Worm (Caenorhabditis elegans) whole organism, young adult: ENCODE results near the gene sqv-1.
A peak's percentile ranks its signal among the peaks of the same experiment; 100 is the strongest.
"Not testable (repeated sequence)": the region's sequence is repeated elsewhere in the genome, so short reads cannot be mapped to it uniquely, and the experiment has no call there.

Source experiments
- C06A6.2 ChIP-seq: fragments of 200-800 bp; sonication (Bioruptor generic); conservative IDR thresholded peaks from 2 replicates; pipeline ENCODE4 v1.3.6; 2022; ENCODE audit warnings: missing genetic modification characterization, missing compliant biosample characterization
- F22D6.2 ChIP-seq: sonication (generic microtip); optimal IDR thresholded peaks from 2 replicates; lab custom pipeline; 2016; ENCODE audit warnings: mild to moderate bottlenecking, missing genetic modification characterization, missing compliant biosample characterization
- F23B12.7 ChIP-seq: sonication (generic microtip); optimal IDR thresholded peaks from 2 replicates; lab custom pipeline; 2017; ENCODE audit warnings: missing genetic modification characterization, mild to moderate bottlenecking, missing compliant biosample characterization, antibody characterized with exemption, moderate library complexity; ENCODE audit not compliant: insufficient read depth
- Y95B8A.8 ChIP-seq: fragments of 200-800 bp; sonication (Bioruptor generic); IDR thresholded peaks from 2 replicates; pipeline ENCODE4 v1.3.6; 2022; ENCODE audit warnings: missing genetic modification reagents, missing genetic modification characterization, missing compliant biosample characterization
- ZK185.1 ChIP-seq: sonication (generic microtip); optimal IDR thresholded peaks from 2 replicates; lab custom pipeline; 2016; ENCODE audit warnings: mild to moderate bottlenecking, missing genetic modification characterization, missing compliant biosample characterization; ENCODE audit not compliant: poor library complexity, severe bottlenecking
- aptf-3 ChIP-seq: fragments of 200-800 bp; sonication (Bioruptor generic); IDR thresholded peaks from 2 replicates; pipeline ENCODE4 v1.3.6; 2022; ENCODE audit warnings: missing genetic modification characterization, missing compliant biosample characterization
- atf-7 ChIP-seq: sonication (generic microtip); optimal IDR thresholded peaks from 2 replicates; lab custom pipeline; 2017; ENCODE audit warnings: mild to moderate bottlenecking, missing genetic modification characterization, missing compliant biosample characterization
- bed-2 ChIP-seq: fragments of 200-800 bp; sonication (Bioruptor generic); IDR thresholded peaks from 2 replicates; pipeline ENCODE4 v1.3.6; 2022; ENCODE audit warnings: missing genetic modification reagents, missing genetic modification characterization, missing compliant biosample characterization
- ceh-27 ChIP-seq: fragments of 200-800 bp; sonication (Bioruptor generic); optimal IDR thresholded peaks from 2 replicates; lab custom pipeline; 2018; ENCODE audit warnings: mild to moderate bottlenecking, missing genetic modification characterization, moderate library complexity, missing compliant biosample characterization
- ceh-58 ChIP-seq: fragments of 200-800 bp; sonication (Bioruptor generic); IDR thresholded peaks from 2 replicates; pipeline ENCODE4 v1.3.6; 2022; ENCODE audit warnings: missing genetic modification characterization, missing compliant biosample characterization
- ceh-91 ChIP-seq: fragments of 200-800 bp; sonication (Bioruptor generic); IDR thresholded peaks from 2 replicates; pipeline ENCODE4 v1.3.6; 2022; ENCODE audit warnings: missing genetic modification reagents, missing genetic modification characterization, missing compliant biosample characterization
- dpl-1 ChIP-seq: fragments of 150-350 bp; optimal IDR thresholded peaks from 2 replicates; lab custom pipeline; 2014; ENCODE audit warnings: missing biosample characterization, missing genetic modification reagents, missing genetic modification characterization
- hrde-1 ChIP-seq: sonication (generic microtip); optimal IDR thresholded peaks from 2 replicates; lab custom pipeline; 2016; ENCODE audit warnings: missing genetic modification characterization, mild to moderate bottlenecking, missing compliant biosample characterization, moderate library complexity, missing genotype, missing genetic modification reagents, borderline replicate concordance
- let-607 ChIP-seq, 2 experiments: fragments of 200-800 bp in 1 of 2; sonication (Bioruptor generic) in 1 of 2; sonication (generic microtip) in 1 of 2; optimal IDR thresholded peaks; 2 replicates each; lab custom pipeline; 2016 to 2018; ENCODE audit warnings: mild to moderate bottlenecking in 2 of 2, missing compliant biosample characterization in 2 of 2, missing genetic modification characterization in 2 of 2, moderate library complexity in 2 of 2, missing genotype in 1 of 2
- lin-35 ChIP-seq, 3 experiments: fragments of 150-350 bp in 2 of 3; sonication (generic microtip) in 1 of 3; optimal IDR thresholded peaks; 2 replicates each; lab custom pipeline; 2014 to 2018; ENCODE audit warnings: missing biosample characterization in 3 of 3, missing genetic modification characterization in 3 of 3, missing genetic modification reagents in 3 of 3
- lsy-27 ChIP-seq: sonication (generic microtip); optimal IDR thresholded peaks from 2 replicates; lab custom pipeline; 2017; ENCODE audit warnings: missing genetic modification characterization, mild to moderate bottlenecking, missing compliant biosample characterization, antibody characterized with exemption, missing genotype, borderline replicate concordance; ENCODE audit not compliant: insufficient read depth
- nfya-2 ChIP-seq: fragments of 200-800 bp; sonication (Bioruptor generic); IDR thresholded peaks from 2 replicates; pipeline ENCODE4 v1.3.6; 2022; ENCODE audit warnings: missing genetic modification reagents, missing genetic modification characterization, missing compliant biosample characterization
- nhr-80 ChIP-seq: sonication (generic microtip); optimal IDR thresholded peaks from 2 replicates; lab custom pipeline; 2016; ENCODE audit warnings: missing genetic modification characterization, missing compliant biosample characterization
- repo-1 ChIP-seq: sonication (generic microtip); optimal IDR thresholded peaks from 2 replicates; lab custom pipeline; 2017; ENCODE audit warnings: mild to moderate bottlenecking, missing genetic modification characterization, missing compliant biosample characterization
- sea-2 ChIP-seq: fragments of 200-800 bp; sonication (Bioruptor generic); IDR thresholded peaks from 2 replicates; pipeline ENCODE4 v1.3.6; 2022; ENCODE audit warnings: missing genetic modification characterization, missing compliant biosample characterization
- snpc-3.4 ChIP-seq: sonication (generic microtip); optimal IDR thresholded peaks from 2 replicates; lab custom pipeline; 2017; ENCODE audit warnings: missing genetic modification characterization, mild to moderate bottlenecking, missing compliant biosample characterization, antibody characterized with exemption, moderate library complexity, missing genotype, missing genetic modification reagents
- tbp1 ChIP-seq: fragments of 200-800 bp; sonication (Bioruptor generic); optimal IDR thresholded peaks from 2 replicates; lab custom pipeline; 2018; ENCODE audit warnings: mild to moderate bottlenecking, missing genetic modification characterization, missing compliant biosample characterization
- unc-62 ChIP-seq: fragments of 150-350 bp; optimal IDR thresholded peaks from 2 replicates; lab custom pipeline; 2014; ENCODE audit warnings: missing biosample characterization, missing genetic modification reagents, missing genetic modification characterization
- ztf-25 ChIP-seq: fragments of 200-800 bp; sonication (Bioruptor generic); IDR thresholded peaks from 2 replicates; pipeline ENCODE4 v1.3.6; 2022; ENCODE audit warnings: missing genetic modification reagents, missing genetic modification characterization, missing compliant biosample characterization
- ztf-6 ChIP-seq: fragments of 200-800 bp; sonication (Bioruptor generic); IDR thresholded peaks from 2 replicates; pipeline ENCODE4 v1.3.6; 2022; ENCODE audit warnings: missing genetic modification reagents, missing genetic modification characterization, missing compliant biosample characterization

sqv-1 gene

DNA sequence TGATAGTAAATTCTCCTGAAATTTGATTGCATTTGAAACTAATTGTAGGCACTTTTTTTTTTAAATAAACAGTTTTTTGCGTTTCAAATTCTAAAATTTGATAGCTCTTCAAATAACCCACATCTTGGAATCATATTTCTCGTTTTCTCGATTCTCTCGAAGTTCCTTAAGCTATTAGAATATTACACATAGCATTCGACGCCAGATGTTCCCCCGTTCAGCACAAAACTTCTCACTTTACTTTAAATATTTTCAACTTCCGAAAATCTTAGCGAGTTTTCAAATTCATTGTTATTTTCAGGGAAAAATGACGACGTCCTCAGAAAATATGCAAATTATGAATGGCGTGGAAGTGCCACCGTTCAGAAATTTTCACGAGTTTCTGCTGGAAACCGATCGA lies 18.8 kb downstream of the sqv-1 start, which contains the start of gene praf-3:
Gene praf-3 (plus strand): TSS at position 301 of the 400 bp plus-strand sequence.
- TF ChIP-seq aptf-3 (GFP tag; lab: Robert Waterston, UW) (no peak), nfya-2 (no peak), ztf-6 (GFP tag; lab: Robert Waterston, UW) (no peak), bed-2 (GFP tag; lab: Robert Waterston, UW) (no peak)

DNA sequence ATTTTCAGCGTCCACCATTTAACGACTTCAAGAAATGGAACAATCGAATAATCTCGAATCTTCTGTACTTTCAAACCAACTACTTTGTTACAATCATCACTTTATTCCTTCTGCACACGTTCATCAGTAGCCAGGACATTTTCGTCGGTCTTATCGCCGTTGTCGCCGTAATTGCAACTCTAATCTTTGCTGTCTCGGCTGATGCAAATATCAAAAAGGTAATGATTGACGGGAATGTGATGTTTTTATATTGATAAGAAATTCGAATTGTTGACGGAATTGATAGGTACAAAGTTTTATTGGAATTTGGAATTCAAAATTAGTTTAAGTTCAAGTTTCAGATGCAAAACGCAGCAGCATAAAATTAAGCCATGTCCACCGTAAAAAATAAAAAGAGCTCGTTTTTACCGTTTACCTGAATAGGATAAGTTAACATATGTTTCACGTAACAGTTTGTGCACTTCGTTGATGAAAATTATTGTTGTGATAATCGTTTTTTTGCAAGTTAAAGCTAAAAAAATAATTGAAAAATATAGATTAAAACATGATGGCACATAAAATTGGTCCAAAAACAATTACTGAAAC lies 19.4 kb downstream of the sqv-1 start:
- TF ChIP-seq tbp1 (GFP tag; lab: Kevin White, UChicago) (peak; percentile 24), nhr-80 (tag; lab: Kevin White, UChicago) (peak; percentile 93), ceh-91 (GFP tag; lab: Robert Waterston, UW) (no peak), unc-62 (GFP tag; lab: Kevin White, UChicago) (peak; percentile 54), let-607 (tag; optimal IDR thresholded peaks at IDR 0.05; lab: Kevin White, UChicago) (peak in 1 of 2 experiments; percentile 40)
- TF ChIP-seq, all 124 proteins: peak for 4

DNA sequence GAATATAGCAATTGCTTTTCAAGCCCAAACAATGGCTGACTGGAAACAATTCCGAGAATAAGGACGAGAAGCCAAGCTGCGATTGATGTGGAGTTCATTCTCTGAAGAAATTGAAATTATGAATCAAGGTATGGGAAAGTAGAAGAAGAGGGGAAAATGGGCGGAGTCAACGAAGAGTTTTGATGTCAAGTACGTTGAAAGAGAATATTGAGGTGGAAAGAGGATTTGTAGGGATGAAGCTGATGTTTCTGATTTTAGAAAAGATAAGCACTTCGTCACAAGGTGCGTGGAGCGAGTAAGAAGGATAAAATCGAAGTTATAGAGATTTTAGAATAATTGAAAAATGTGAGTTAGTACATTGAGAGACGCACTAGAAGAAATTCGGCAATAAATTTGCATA lies 21.8 kb downstream of the sqv-1 start, which contains the start of gene D2096.9:
Gene D2096.9 (minus strand): TSS at position 101 of the 400 bp plus-strand sequence.
- TF ChIP-seq ZK185.1 (tag; lab: Kevin White, UChicago) (no peak), ceh-27 (GFP tag; lab: Kevin White, UChicago) (no peak), repo-1 (tag; lab: Kevin White, UChicago) (no peak), lin-35 (GFP tag; optimal IDR thresholded peaks at IDR 0.05; lab: Kevin White, UChicago) (no peak)

DNA sequence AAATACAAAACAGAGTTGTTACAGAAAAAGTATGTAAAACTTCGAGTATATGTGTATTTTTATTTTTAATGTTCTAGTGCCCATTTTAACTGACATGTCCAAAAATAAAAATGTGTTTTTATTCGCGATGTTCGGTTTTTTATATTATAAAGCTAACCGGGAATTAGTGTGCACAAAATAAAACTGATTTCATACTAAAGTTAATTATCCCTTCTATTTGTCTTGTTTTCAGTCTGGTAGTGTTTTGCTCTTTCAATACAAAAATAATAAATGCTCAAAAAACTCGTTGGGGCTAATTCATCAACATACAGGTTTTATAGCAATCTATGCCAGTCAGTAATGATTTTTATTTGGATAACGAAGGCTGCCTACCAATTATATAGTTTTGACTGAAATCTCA lies 23.8 kb downstream of the sqv-1 start:
- TF ChIP-seq F22D6.2 (tag; lab: Kevin White, UChicago) (no peak), sea-2 (no peak), Y95B8A.8 (GFP tag; lab: Robert Waterston, UW) (no peak), atf-7 (tag; lab: Kevin White, UChicago) (no peak)

DNA sequence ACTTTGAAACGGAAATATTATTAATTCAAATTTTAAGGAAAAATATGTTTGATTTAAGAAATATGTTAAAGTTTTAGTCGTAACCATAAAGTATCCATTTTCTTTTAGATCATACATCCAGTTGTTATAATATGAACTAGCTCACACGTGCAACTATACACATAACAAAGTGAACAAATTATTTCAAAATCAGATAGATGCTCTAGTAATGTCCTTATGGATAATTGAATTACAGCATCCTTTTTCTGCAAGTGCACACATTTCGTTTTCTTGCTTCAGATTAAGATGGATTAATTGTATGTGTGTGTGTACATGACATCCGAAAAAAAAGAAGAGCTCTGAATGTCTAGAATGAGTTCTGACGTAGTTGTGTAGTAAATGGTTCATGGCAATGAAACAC lies 24.7 kb downstream of the sqv-1 start:
- TF ChIP-seq snpc-3.4 (tag; lab: Kevin White, UChicago), result no peak

DNA sequence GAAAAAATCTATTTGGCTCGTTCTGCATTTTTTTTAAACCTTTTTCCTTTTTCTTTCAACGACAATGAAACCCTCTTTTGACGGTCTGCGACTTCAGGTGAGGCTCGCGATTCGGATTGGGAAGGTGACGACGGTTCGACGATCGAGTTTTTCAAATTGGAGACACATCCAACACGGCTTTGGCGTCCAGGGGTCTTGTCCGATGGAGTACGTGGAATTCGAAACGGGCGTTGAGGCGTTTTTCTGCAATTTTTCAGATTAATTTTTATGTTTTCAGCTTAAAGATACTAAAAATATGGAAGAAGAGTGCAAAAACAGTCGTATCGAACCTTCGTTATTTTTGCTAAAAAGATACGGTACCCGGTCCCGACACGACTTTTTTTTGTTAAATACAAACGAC lies 28.2 kb downstream of the sqv-1 start, which contains the start of gene D2096.10:
Gene D2096.10 (minus strand): TSS at position 101 of the 400 bp plus-strand sequence.
- not testable (repeated sequence) for TF ChIP-seq ztf-25 (GFP tag; lab: Robert Waterston, UW); dpl-1 (GFP tag; lab: Kevin White, UChicago); lsy-27

DNA sequence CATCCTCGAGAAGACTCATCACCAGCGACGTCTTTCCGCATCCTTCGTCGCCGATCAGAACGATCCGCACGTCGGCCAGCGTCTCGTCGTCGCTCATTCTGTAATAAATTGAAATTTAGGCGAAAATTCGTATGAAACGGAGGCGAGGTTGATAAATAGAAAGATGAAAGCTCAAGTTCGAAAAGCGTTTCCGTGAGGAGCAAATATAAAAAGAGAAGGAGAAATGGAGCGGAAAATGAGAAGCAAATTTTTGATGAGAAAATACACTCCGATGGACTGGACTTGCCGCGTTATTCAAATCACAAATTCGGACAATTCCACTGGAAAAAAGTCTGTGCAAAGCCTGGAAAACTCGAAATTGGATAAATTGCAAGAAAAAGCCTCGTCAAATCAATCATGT lies 33.2 kb downstream of the sqv-1 start, which contains the start of gene D2096.11:
Gene D2096.11 (minus strand): TSS at position 101 of the 400 bp plus-strand sequence.
- no peak for TF ChIP-seq ceh-58

DNA sequence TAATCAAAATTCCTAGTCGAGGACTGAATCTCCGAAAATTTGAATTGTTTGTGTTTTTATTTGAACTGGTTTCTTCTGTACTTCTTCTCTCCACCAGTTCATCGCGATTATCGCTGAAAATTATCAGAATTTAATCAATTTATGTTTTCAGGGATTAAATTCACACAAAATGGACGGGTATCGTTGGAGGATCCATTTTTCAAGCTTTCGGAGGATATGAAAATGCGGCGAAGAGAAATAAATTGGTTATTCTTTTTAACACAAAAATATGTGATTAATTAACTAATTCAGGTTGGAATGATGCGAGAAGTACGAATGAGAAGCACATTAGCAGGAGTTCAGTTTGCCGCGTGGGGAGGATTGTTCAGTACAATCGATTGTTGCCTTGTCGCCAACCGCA lies 35.4 kb downstream of the sqv-1 start, which contains the start of gene timm-17B.2:
Gene timm-17B.2 (plus strand): TSS at position 301 of the 400 bp plus-strand sequence.
- TF ChIP-seq C06A6.2 (GFP tag; lab: Robert Waterston, UW) (no peak), F22D6.2 (tag; lab: Kevin White, UChicago) (no peak), hrde-1 (tag; lab: Kevin White, UChicago) (no peak), F23B12.7 (tag; lab: Kevin White, UChicago) (no peak)
